Comparison of ENCODE assay signal across 1 fruit fly cellular context in the genomic region with DNA sequence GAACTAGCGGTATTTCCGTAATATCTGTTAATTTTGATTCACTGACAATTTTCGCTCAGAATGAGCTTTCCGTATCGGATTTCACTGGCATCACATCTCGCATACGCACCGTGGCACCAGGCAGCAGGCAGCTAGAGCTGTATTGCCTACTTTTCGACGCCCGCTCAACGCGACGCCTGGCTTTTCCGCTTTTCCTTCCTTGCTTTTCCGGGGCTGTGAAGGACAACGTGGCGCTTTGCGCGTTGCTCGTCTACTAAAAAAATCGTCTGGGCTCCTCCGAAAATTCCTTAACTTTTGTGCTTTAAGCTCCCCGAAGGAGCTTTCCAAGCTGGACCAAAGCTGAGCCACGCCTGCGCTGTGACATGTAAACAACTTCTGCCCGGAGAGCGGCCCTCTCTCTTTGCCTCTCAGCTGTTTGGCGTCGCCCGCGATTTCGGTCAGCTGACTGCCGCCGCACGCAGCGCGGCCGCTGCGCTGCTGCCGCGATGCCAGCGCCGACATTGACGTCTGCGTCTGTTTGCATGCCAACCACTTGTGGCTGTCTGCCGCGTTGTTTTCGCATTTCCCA.
TF ChIP-seq lines count a peak whose summit lies in the region.

Gene CG43845 (minus strand): TSS at position 51 of the 568 bp plus-strand sequence.
Gene Nmdar1 (minus strand): TSS at position 259 of the 568 bp plus-strand sequence.

TF ChIP-seq in whole organism, embryonic, 481 proteins besides CTCF, POLR2A, EP300 and RAD21 (continued from another document):
- no peak for TF ChIP-seq CG31388 (GFP tag; optimal IDR thresholded peaks at IDR 0.05; lab: Kevin White, UChicago)
- TF ChIP-seq CG10431 (GFP tag; optimal IDR thresholded peaks at IDR 0.05; lab: Kevin White, UChicago) = no peak
- 0 out of 2 replicates have a peak, but pooled peaks have one; percentile 5 for TF ChIP-seq CG42726 (GFP tag; IDR thresholded peaks at IDR 0.05; lab: Robert Waterston, UW; ENCODE audit: partially characterized antibody)
- peak; percentile 18 for TF ChIP-seq sd (tag; optimal IDR thresholded peaks at IDR 0.05; lab: Kevin White, UChicago)
- peak; percentile 2 for TF ChIP-seq ems (GFP tag; optimal IDR thresholded peaks at IDR 0.05; lab: Kevin White, UChicago)
- peak; percentile 72 for TF ChIP-seq Med (GFP tag; lab: Kevin White, UChicago)
- TF ChIP-seq wor (GFP tag; IDR thresholded peaks at IDR 0.05; lab: Robert Waterston, UW) = no peak
- TF ChIP-seq fd102C (GFP tag; optimal IDR thresholded peaks at IDR 0.05; lab: Kevin White, UChicago) = no peak
- TF ChIP-seq chm (GFP tag; IDR thresholded peaks at IDR 0.05; lab: Robert Waterston, UW) = peak; percentile 39; the same call in 1 of the 2 replicates
- TF ChIP-seq gsb (GFP tag; IDR thresholded peaks at IDR 0.05; lab: Robert Waterston, UW) = 0 out of 2 replicates have a peak, but pooled peaks have one; percentile 11
- 0 out of 2 replicates have a peak, but pooled peaks have one; percentile 8 for TF ChIP-seq Scr (GFP tag; IDR thresholded peaks at IDR 0.05; lab: Robert Waterston, UW; ENCODE audit: partially characterized antibody)
- peak; percentile 69; the same call in 2 of the 3 replicates for TF ChIP-seq CG34224 (GFP tag; IDR thresholded peaks at IDR 0.05; lab: Robert Waterston, UW; ENCODE audit: partially characterized antibody)
- TF ChIP-seq CG1832 (GFP tag; optimal IDR thresholded peaks at IDR 0.05; lab: Kevin White, UChicago) = no peak
- TF ChIP-seq CG17385 (GFP tag; optimal IDR thresholded peaks at IDR 0.05; lab: Kevin White, UChicago) = no peak
- TF ChIP-seq aop (GFP tag; IDR thresholded peaks at IDR 0.05; lab: Robert Waterston, UW) = no peak
- peak; percentile 93 for TF ChIP-seq scrt (GFP tag; optimal IDR thresholded peaks at IDR 0.05; lab: Kevin White, UChicago)
- peak; percentile 25 for TF ChIP-seq CG34376 (GFP tag; optimal IDR thresholded peaks at IDR 0.05; lab: Kevin White, UChicago)
- TF ChIP-seq kah (GFP tag; optimal IDR thresholded peaks at IDR 0.05; lab: Kevin White, UChicago) = peak; percentile 90
- TF ChIP-seq sna (GFP tag; IDR thresholded peaks at IDR 0.05; lab: Robert Waterston, UW; ENCODE audit: partially characterized antibody) = peak; percentile 62; the same call in 1 of the 2 replicates
